Worm (Caenorhabditis elegans): Measurements from ENCODE around the gene col-17.
A peak's percentile ranks its signal among the peaks of the same experiment; 100 is the strongest.
"Not testable (repeated sequence)": the region's sequence is repeated elsewhere in the genome, so short reads cannot be mapped to it uniquely, and the experiment has no call there.

Gene col-17

DNA sequence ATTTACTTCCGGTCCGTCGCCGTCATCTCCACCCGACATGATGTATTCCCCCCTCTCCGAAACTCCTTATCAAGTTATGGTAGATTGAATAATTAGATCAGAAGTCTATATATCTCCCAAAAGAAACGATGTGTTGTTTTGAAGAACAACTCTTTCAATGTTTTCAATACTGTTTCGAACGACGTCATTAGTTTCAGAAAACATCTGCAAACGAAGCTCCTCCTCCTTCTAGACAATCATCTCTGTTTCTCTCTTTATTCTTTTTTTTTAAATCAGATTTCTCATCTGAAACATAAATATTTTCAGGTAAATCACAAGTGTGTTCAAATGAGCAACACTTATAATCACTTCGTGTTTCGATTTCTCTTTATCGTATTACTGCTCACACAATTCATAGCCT lies 17.5 kb downstream of the col-17 start, which contains the start of gene T23B7.3:
Gene T23B7.3, plus strand, starts transcription at position 301 of the 400 bp plus-strand sequence.
- TF ChIP-seq tbx-2 (tag; optimal IDR thresholded peaks at IDR 0.05) (no peak), nhr-71 (tag; optimal IDR thresholded peaks at IDR 0.05) (peak; percentile 29), fkh-8 (tag; optimal IDR thresholded peaks at IDR 0.05) (peak; percentile 25)

DNA sequence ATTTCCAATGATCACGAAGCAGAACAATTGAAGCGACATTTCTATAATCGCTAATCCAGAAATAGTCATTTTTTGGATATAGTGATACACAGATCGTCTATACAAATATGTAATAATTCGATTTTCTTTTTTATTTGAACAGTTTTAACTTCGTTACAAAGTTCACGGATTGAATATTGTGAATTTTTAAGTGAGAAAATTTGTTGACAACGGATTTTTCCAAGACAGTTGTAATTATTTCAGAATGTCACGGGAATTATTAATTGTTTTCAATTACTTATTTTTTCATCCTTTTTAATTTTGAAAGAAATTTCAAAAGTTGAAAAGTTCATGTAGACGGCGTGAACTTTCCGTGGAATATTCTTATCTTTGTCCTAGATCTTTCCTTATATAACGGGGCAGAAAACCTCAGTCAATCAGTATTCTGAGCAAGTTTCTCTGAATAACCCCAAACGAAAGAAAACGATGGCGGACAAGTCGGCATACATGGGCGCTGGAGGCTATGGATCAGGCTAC lies 25.2 kb downstream of the col-17 start, which contains the start of the genes T23B7.2 and nspd-4:
Gene T23B7.2, minus strand, starts transcription at position 101 of the 516 bp plus-strand sequence.
Gene nspd-4, plus strand, starts transcription at position 466 of the 516 bp plus-strand sequence.
- not testable (repeated sequence) for TF ChIP-seq aly-2 (tag; optimal IDR thresholded peaks at IDR 0.05); vab-15 (tag; optimal IDR thresholded peaks at IDR 0.05); efl-3 (GFP tag; optimal IDR thresholded peaks at IDR 0.05)

DNA sequence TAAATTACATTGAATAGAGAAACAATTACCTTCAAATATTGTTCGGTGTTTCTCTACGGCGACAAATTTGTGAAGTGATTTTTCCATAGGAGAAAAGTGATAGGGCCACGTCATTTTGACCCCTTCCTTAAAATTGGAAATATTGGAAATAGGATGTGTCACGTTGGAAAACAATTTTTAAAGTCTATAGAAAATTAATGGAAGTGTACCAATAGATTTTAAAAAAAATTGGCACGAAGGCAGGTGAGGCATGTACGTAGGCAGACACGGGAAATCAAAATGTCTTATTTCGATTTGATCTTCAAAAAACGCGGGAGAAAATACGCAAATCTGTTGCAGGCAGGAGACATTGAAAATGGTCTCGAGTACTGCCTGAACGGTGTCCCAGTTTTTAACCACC lies 29.7 kb downstream of the col-17 start, which contains the start of gene C33F10.12:
Gene C33F10.12, minus strand, starts transcription at position 101 of the 400 bp plus-strand sequence.
- TF ChIP-seq nhr-77 (tag; optimal IDR thresholded peaks at IDR 0.05) (no peak), nhr-28 (tag; optimal IDR thresholded peaks at IDR 0.05) (no peak), ets-5 (GFP tag; IDR thresholded peaks at IDR 0.05) (no peak), ceh-8 (GFP tag; optimal IDR thresholded peaks at IDR 0.05) (no peak), lin-39 (tag; optimal IDR thresholded peaks at IDR 0.05) (no peak), fkh-10 (GFP tag; optimal IDR thresholded peaks at IDR 0.05) (no peak), lin-35 (GFP tag; optimal IDR thresholded peaks at IDR 0.05) (no peak), hpl-2 (GFP tag; optimal IDR thresholded peaks at IDR 0.05) (no peak), ztf-4 (tag; optimal IDR thresholded peaks at IDR 0.05) (no peak), tlp-1 (tag; optimal IDR thresholded peaks at IDR 0.05) (no peak), egl-27 (tag; optimal IDR thresholded peaks at IDR 0.05) (no peak), ces-1 (GFP tag; optimal IDR thresholded peaks at IDR 0.05) (no peak)

DNA sequence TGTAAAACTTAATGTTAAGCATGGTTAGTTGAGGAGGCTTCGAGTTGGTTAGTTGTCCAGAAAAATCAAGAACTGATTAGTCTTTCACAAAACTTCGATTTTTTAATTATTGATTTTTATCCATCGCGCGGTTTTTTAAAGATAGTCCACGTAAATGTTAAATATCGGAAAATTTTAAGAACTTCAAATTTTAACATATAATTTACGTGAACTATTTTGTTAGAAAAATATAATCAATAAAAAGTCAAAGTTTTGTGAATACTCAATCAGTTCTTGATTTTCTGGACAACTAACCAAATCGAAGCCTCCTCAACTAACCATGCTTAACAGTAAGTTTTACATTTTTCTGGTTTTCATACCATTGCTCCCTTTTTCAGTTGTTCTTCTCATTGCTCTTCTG lies 32.6 kb downstream of the col-17 start, which contains the start of the genes C33F10.11 and C33F10.1:
Gene C33F10.11, minus strand, starts transcription at position 101 of the 400 bp plus-strand sequence.
Gene C33F10.1, plus strand, starts transcription at position 263 of the 400 bp plus-strand sequence.
- TF ChIP-seq ets-5 (GFP tag; IDR thresholded peaks at IDR 0.05) (no peak), efl-1 (optimal IDR thresholded peaks at IDR 0.05) (no peak), efl-1 (GFP tag; optimal IDR thresholded peaks at IDR 0.05 in 1 of 2) (no peak), pax-3 (tag; optimal IDR thresholded peaks at IDR 0.05) (no peak), aha-1 (tag; optimal IDR thresholded peaks at IDR 0.05) (no peak), sup-37 (GFP tag; optimal IDR thresholded peaks at IDR 0.05) (no peak), blmp-1 (tag; optimal IDR thresholded peaks at IDR 0.05) (no peak), snpc-4 (tag; optimal IDR thresholded peaks at IDR 0.05) (no peak), irx-1 (tag; optimal IDR thresholded peaks at IDR 0.05) (no peak), aly-2 (tag; optimal IDR thresholded peaks at IDR 0.05) (no peak), vab-15 (tag; optimal IDR thresholded peaks at IDR 0.05) (no peak), ceh-63 (GFP tag; optimal IDR thresholded peaks at IDR 0.05) (no peak), unc-30 (tag; optimal IDR thresholded peaks at IDR 0.05) (no peak), swsn-7 (tag; optimal IDR thresholded peaks at IDR 0.05) (no peak), lsy-2 (tag; optimal IDR thresholded peaks at IDR 0.05) (no peak), lin-35 (GFP tag; optimal IDR thresholded peaks at IDR 0.05) (no peak), zag-1 (tag; optimal IDR thresholded peaks at IDR 0.05) (no peak), F16B12.6 (tag; optimal IDR thresholded peaks at IDR 0.05) (no peak)

DNA sequence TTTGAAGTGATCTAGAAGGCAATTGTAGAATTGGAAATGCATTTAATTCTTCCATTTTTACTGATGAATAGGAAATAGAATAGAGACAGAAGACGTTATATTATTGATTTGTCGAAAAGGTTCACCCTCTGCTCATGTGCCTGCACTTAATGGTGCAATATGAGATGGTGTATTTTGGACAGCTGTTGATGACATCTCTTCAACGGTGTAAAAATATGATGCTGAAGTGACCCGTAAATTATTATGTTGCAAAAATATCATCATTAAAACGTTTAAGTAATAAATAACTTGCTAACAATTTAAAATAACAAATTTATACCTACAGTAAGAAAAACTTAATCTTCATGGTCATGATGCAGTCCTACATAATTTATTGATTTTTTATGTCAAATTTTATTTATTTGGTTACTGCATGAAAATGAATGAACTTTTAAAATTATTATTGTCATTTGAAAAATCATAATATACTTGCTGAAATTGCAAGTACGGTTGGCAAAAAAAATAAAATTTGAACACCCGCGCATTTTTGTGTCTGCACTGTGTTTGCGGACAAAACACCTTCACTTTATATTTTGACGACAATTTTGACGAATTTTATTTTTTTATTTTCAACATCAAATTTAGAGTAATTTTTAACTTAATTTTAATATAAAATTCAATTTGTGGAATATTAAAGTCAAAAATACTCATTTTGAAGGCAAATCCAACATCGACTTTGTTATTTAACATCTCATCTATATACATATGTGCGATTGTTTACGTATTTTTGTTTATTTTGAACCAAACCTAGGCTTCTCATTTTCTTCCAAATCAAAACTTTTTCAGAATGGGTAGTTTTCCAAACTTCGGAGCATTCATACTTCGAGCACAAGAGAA lies 39.4 kb downstream of the col-17 start, which contains the start of the genes fbxb-88 and tbck-1:
Gene fbxb-88, minus strand, starts transcription at position 151 of the 876 bp plus-strand sequence.
Gene tbck-1, plus strand, starts transcription at position 826 of the 876 bp plus-strand sequence.
- TF ChIP-seq unc-62 (GFP tag; optimal IDR thresholded peaks at IDR 0.05) (no peak), nhr-77 (tag; optimal IDR thresholded peaks at IDR 0.05) (no peak), alr-1 (tag; optimal IDR thresholded peaks at IDR 0.05; ENCODE audit: borderline replicate concordance) (no peak), lsy-2 (tag; optimal IDR thresholded peaks at IDR 0.05) (peak; percentile 70 to 82), zip-4 (GFP tag; optimal IDR thresholded peaks at IDR 0.05) (no peak), ama-1 (optimal IDR thresholded peaks at IDR 0.05) (no peak), ets-5 (GFP tag; IDR thresholded peaks at IDR 0.05) (no peak), ztf-4 (tag; optimal IDR thresholded peaks at IDR 0.05) (no peak), sptf-1 (tag; optimal IDR thresholded peaks at IDR 0.05) (no peak), hlh-4 (tag; optimal IDR thresholded peaks at IDR 0.05) (no peak), nhr-19 (GFP tag; conservative IDR thresholded peaks at IDR 0.05) (peak; percentile 52), zag-1 (tag; optimal IDR thresholded peaks at IDR 0.05) (no peak), irx-1 (tag; optimal IDR thresholded peaks at IDR 0.05) (peak; percentile 37), isw-1 (GFP tag; IDR thresholded peaks at IDR 0.05) (peak; percentile 8; the same call in 1 of the 2 replicates), C16A3.4 (tag; optimal IDR thresholded peaks at IDR 0.05) (peak; percentile 57), mdl-1 (tag; optimal IDR thresholded peaks at IDR 0.05) (no peak), pax-3 (tag; optimal IDR thresholded peaks at IDR 0.05) (no peak), nhr-11 (tag; optimal IDR thresholded peaks at IDR 0.05) (no peak)

Measured in whole organism, L1 larva.